Fruit fly (Drosophila melanogaster) whole organism, embryonic: Measurements from ENCODE around the gene CG6067.

Experiments
- Aef1 ChIP-seq: fragments of 200-800 bp; sonication (Bioruptor generic); IDR thresholded peaks from 3 replicates; pipeline ENCODE4 v1.3.6; 2022; ENCODE audit warnings: missing biosample characterization, missing genetic modification characterization
- Bteb2 ChIP-seq: fragments of 200-800 bp; sonication (Bioruptor generic); optimal IDR thresholded peaks from 2 replicates; lab custom pipeline; 2016; ENCODE audit warnings: missing biosample characterization, missing genetic modification characterization
- CG10209 ChIP-seq: fragments of 200-800 bp; sonication (Bioruptor generic); optimal IDR thresholded peaks from 3 replicates; lab custom pipeline; 2017; ENCODE audit warnings: missing biosample characterization, mild to moderate bottlenecking, missing genetic modification characterization, missing genetic modification reagents
- CG11696 ChIP-seq: fragments of 200-800 bp; sonication (Bioruptor generic); IDR thresholded peaks from 2 replicates; pipeline ENCODE4 v1.3.6; 2022; ENCODE audit warnings: missing biosample characterization, missing genetic modification characterization
- CG11723 ChIP-seq: fragments of 200-800 bp; sonication (Bioruptor generic); optimal IDR thresholded peaks from 2 replicates; lab custom pipeline; 2017; ENCODE audit warnings: missing biosample characterization, mild to moderate bottlenecking, missing genetic modification characterization
- CG17361 ChIP-seq: fragments of 200-800 bp; sonication (Bioruptor generic); IDR thresholded peaks from 3 replicates; pipeline ENCODE4 v1.3.6; 2022; ENCODE audit warnings: missing biosample characterization, missing genetic modification characterization
- CG3838 ChIP-seq: fragments of 200-800 bp; sonication (Bioruptor generic); optimal IDR thresholded peaks from 3 replicates; lab custom pipeline; 2016; ENCODE audit warnings: missing biosample characterization, missing genetic modification characterization
- CG4730 ChIP-seq: fragments of 200-800 bp; sonication (Bioruptor generic); IDR thresholded peaks from 2 replicates; pipeline ENCODE4 v1.3.6; 2022; ENCODE audit warnings: missing biosample characterization, missing genetic modification characterization
- CG7372 ChIP-seq: fragments of 200-800 bp; sonication (Bioruptor generic); IDR thresholded peaks from 2 replicates; pipeline ENCODE4 v1.3.6; 2022; ENCODE audit warnings: missing biosample characterization, missing genetic modification characterization
- CG8478 ChIP-seq: fragments of >200 bp; optimal IDR thresholded peaks from 2 replicates; lab custom pipeline; 2018
- Chrac-16 ChIP-seq: fragments of 200-800 bp; sonication (Bioruptor generic); optimal IDR thresholded peaks from 3 replicates; lab custom pipeline; 2016; ENCODE audit warnings: missing biosample characterization, missing genetic modification characterization
- E2f1 ChIP-seq: fragments of 200-800 bp; sonication (Bioruptor generic); IDR thresholded peaks from 2 replicates; pipeline ENCODE4 v1.3.6; 2022; ENCODE audit warnings: missing biosample characterization, missing genetic modification characterization
- Hey ChIP-seq: fragments of 200-800 bp; sonication (Bioruptor generic); optimal IDR thresholded peaks from 3 replicates; lab custom pipeline; 2018; ENCODE audit warnings: missing biosample characterization, mild to moderate bottlenecking, missing genetic modification characterization
- NC2β ChIP-seq: fragments of 200-800 bp; sonication (Bioruptor generic); optimal IDR thresholded peaks from 2 replicates; lab custom pipeline; 2016; ENCODE audit warnings: missing biosample characterization, missing genetic modification characterization
- Spps ChIP-seq: fragments of 200-800 bp; sonication (Bioruptor generic); optimal IDR thresholded peaks from 2 replicates; lab custom pipeline; 2018; ENCODE audit warnings: missing biosample characterization, mild to moderate bottlenecking, missing genetic modification characterization
- Xrp1 ChIP-seq: fragments of 200-800 bp; sonication (Bioruptor generic); IDR thresholded peaks from 2 replicates; pipeline ENCODE4 v1.3.6; 2022; ENCODE audit warnings: missing biosample characterization, missing genetic modification characterization
- ara ChIP-seq: fragments of 200-800 bp; sonication (Bioruptor generic); IDR thresholded peaks from 2 replicates; pipeline ENCODE4 v1.3.6; 2022; ENCODE audit warnings: missing biosample characterization, missing genetic modification characterization
- az2 ChIP-seq: fragments of 200-800 bp; sonication (Bioruptor generic); optimal IDR thresholded peaks from 3 replicates; lab custom pipeline; 2016; ENCODE audit warnings: missing biosample characterization, missing genetic modification characterization
- corto ChIP-seq: fragments of 200-800 bp; sonication (Bioruptor generic); optimal IDR thresholded peaks from 2 replicates; lab custom pipeline; 2016; ENCODE audit warnings: missing biosample characterization, mild to moderate bottlenecking, missing genetic modification characterization, moderate library complexity
- fu2 ChIP-seq: fragments of 200-800 bp; sonication (Bioruptor generic); optimal IDR thresholded peaks from 2 replicates; lab custom pipeline; 2016; ENCODE audit warnings: missing biosample characterization, missing genetic modification characterization
- phol ChIP-seq: fragments of 200-800 bp; sonication (Bioruptor generic); optimal IDR thresholded peaks from 3 replicates; lab custom pipeline; 2018; ENCODE audit warnings: missing biosample characterization, mild to moderate bottlenecking, missing genetic modification characterization, moderate library complexity
- psq ChIP-seq: fragments of 200-800 bp; sonication (Bioruptor generic); optimal IDR thresholded peaks from 2 replicates; lab custom pipeline; 2017; ENCODE audit warnings: missing biosample characterization, missing genetic modification characterization
- rib ChIP-seq: fragments of 200-800 bp; sonication (Bioruptor generic); IDR thresholded peaks from 2 replicates; pipeline ENCODE4 v1.3.6; 2022; ENCODE audit warnings: missing biosample characterization, missing genetic modification characterization
- so ChIP-seq: fragments of 200-800 bp; sonication (Bioruptor generic); IDR thresholded peaks from 3 replicates; pipeline ENCODE4 v1.3.6; 2022; ENCODE audit warnings: missing biosample characterization, missing genetic modification characterization
- sr ChIP-seq: fragments of 200-800 bp; sonication (Bioruptor generic); IDR thresholded peaks from 3 replicates; pipeline ENCODE4 v1.3.6; 2022; ENCODE audit warnings: missing biosample characterization, missing genetic modification characterization
- ssp ChIP-seq: fragments of 200-800 bp; sonication (Bioruptor generic); IDR thresholded peaks from 2 replicates; pipeline ENCODE4 v1.3.6; 2022; ENCODE audit warnings: missing biosample characterization, missing genetic modification characterization
- tna ChIP-seq: fragments of 200-800 bp; sonication (Bioruptor generic); IDR thresholded peaks from 2 replicates; pipeline ENCODE4 v1.3.6; 2022; ENCODE audit warnings: missing biosample characterization, missing genetic modification characterization; ENCODE audit not compliant: partially characterized antibody
- unpg ChIP-seq: fragments of 200-800 bp; sonication (Bioruptor generic); optimal IDR thresholded peaks from 3 replicates; lab custom pipeline; 2018; ENCODE audit warnings: missing biosample characterization, mild to moderate bottlenecking, missing genetic modification characterization, moderate library complexity

Gene CG6067

DNA sequence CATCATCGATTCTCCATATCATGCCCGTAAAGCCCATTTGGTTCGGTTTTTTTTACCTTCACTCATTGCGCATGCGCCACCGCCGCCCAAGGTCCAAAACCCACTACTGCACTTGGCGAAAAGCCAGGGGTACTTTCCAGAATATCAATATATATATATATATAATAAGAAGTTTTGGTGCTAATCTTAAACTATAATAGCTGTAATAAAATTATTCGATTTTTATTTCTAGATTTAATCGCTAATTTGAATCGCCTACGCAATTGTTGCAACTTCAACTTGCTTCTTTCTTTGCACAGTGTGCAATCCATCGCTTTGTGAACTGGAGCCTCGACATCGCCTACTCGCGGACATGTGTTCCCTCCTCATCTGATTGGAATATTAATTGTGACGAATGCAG, 48.4 kb downstream of the CG6067 start (continued):
- TF ChIP-seq phol (tag; lab: Kevin White, UChicago) = peak; percentile 30
- TF ChIP-seq CG4730 (GFP tag; lab: Robert Waterston, UW) = no peak
- no peak for TF ChIP-seq CG3838 (GFP tag; lab: Kevin White, UChicago)
- no peak for TF ChIP-seq fu2 (GFP tag; lab: Kevin White, UChicago)
- TF ChIP-seq psq (GFP tag; lab: Kevin White, UChicago) = no peak
- TF ChIP-seq Aef1 (GFP tag; lab: Robert Waterston, UW) = no peak
- TF ChIP-seq az2 (GFP tag; lab: Kevin White, UChicago) = no peak
- TF ChIP-seq Bteb2 (GFP tag; lab: Kevin White, UChicago) = no peak
- peak; percentile 23; the same call in 1 of the 2 replicates for TF ChIP-seq ara
- no peak for TF ChIP-seq CG8478
- TF ChIP-seq CG10209 (GFP tag; lab: Kevin White, UChicago) = no peak
- TF ChIP-seq unpg (GFP tag; lab: Kevin White, UChicago) = no peak
- no peak for TF ChIP-seq Xrp1 (GFP tag; lab: Robert Waterston, UW)
- TF ChIP-seq ssp (GFP tag; lab: Robert Waterston, UW) = no peak
- no peak for TF ChIP-seq CG7372 (GFP tag; lab: Robert Waterston, UW)
- no peak for TF ChIP-seq tna (GFP tag; lab: Robert Waterston, UW)
- TF ChIP-seq CG11723 (GFP tag; lab: Kevin White, UChicago) = no peak
- TF ChIP-seq CG11696 (GFP tag; lab: Robert Waterston, UW) = no peak
- TF ChIP-seq rib (GFP tag; lab: Robert Waterston, UW) = no peak
- TF ChIP-seq Spps (tag; lab: Kevin White, UChicago) = no peak
- peak; percentile 23; the same call in 1 of the 3 replicates for TF ChIP-seq CG17361 (GFP tag; lab: Robert Waterston, UW)
- no peak for TF ChIP-seq Hey (tag; lab: Kevin White, UChicago)
- TF ChIP-seq E2f1 (GFP tag; lab: Robert Waterston, UW) = no peak

DNA sequence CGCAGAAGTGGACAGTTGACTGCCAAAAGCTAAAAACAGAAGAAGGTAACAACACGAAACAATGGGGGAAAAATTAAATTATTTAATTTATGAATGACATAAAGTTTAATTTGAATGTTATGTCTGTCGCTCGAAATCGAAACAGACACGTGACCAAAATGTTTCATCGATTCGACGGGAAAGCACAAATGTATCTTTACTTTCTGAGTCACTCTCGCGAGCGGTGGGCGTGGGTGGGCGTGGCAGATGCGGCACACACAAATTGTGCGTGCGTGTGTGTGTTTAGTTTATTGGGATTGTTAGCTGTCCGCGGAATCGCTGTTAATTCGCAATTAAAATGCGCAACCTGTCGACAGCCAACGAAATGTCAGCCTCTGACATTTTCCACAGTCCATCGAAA, 52.1 kb downstream of the CG6067 start:
- peak; percentile 67; the same call in 2 of the 3 replicates for TF ChIP-seq sr (GFP tag; lab: Robert Waterston, UW)
- TF ChIP-seq Chrac-16 = no peak
- TF ChIP-seq so (GFP tag; lab: Robert Waterston, UW) = no peak
- no peak for TF ChIP-seq corto (GFP tag; lab: Kevin White, UChicago)
- no peak for TF ChIP-seq NC2β
